Fruit fly (Drosophila melanogaster) whole organism, prepupa: ENCODE measurements around the gene rempA.

Experiments
- Blimp-1 ChIP-seq: fragments of 200-800 bp; sonication (Bioruptor generic); optimal IDR thresholded peaks from 3 replicates; lab custom pipeline; 2017; ENCODE audit warnings: missing biosample characterization, missing genetic modification characterization, mild to moderate bottlenecking, moderate library complexity, missing genetic modification reagents
- CG11762 ChIP-seq: fragments of 200-800 bp; sonication (Bioruptor generic); optimal IDR thresholded peaks from 3 replicates; lab custom pipeline; 2016; ENCODE audit warnings: missing biosample characterization, missing genetic modification characterization; ENCODE audit not compliant: insufficient read depth
- CG15336 ChIP-seq: fragments of 200-800 bp; sonication (Bioruptor generic); IDR thresholded peaks from 2 replicates; pipeline ENCODE4 v1.3.6; 2022; ENCODE audit warnings: missing biosample characterization, missing genetic modification characterization
- CG1621 ChIP-seq: fragments of 200-800 bp; sonication (Bioruptor generic); optimal IDR thresholded peaks from 3 replicates; lab custom pipeline; 2018; ENCODE audit warnings: missing biosample characterization, mild to moderate bottlenecking, missing genetic modification characterization
- CG16779 ChIP-seq: fragments of 200-800 bp; sonication (Bioruptor generic); optimal IDR thresholded peaks from 3 replicates; lab custom pipeline; 2017; ENCODE audit warnings: missing biosample characterization, mild to moderate bottlenecking, missing genetic modification characterization
- CG3032 ChIP-seq: fragments of 200-800 bp; optimal IDR thresholded peaks from 2 replicates; lab custom pipeline; 2019; ENCODE audit warnings: missing biosample characterization, mild to moderate bottlenecking, missing genetic modification characterization, moderate library complexity
- CG31627 ChIP-seq: fragments of 200-800 bp; sonication (Bioruptor generic); optimal IDR thresholded peaks from 3 replicates; lab custom pipeline; 2016; ENCODE audit warnings: missing biosample characterization, missing genetic modification characterization
- CG32006 ChIP-seq: fragments of 200-800 bp; sonication (Bioruptor generic); optimal IDR thresholded peaks from 3 replicates; lab custom pipeline; 2017; ENCODE audit warnings: missing biosample characterization, mild to moderate bottlenecking, missing genetic modification characterization
- CG34406 ChIP-seq: fragments of 200-800 bp; sonication (Bioruptor generic); optimal IDR thresholded peaks from 3 replicates; lab custom pipeline; 2016; ENCODE audit warnings: missing biosample characterization, missing genetic modification characterization
- CG3919 ChIP-seq: fragments of 200-800 bp; sonication (Bioruptor generic); optimal IDR thresholded peaks from 3 replicates; lab custom pipeline; 2016; ENCODE audit warnings: missing biosample characterization, missing genetic modification characterization
- CG6163 ChIP-seq: fragments of 200-800 bp; sonication (Bioruptor generic); IDR thresholded peaks from 3 replicates; pipeline ENCODE4 v1.3.6; 2022; ENCODE audit warnings: missing biosample characterization, missing genetic modification characterization
- CG7368 ChIP-seq: fragments of 200-800 bp; sonication (Bioruptor generic); optimal IDR thresholded peaks from 3 replicates; lab custom pipeline; 2016; ENCODE audit warnings: missing biosample characterization, missing genetic modification characterization
- CG8119 ChIP-seq: fragments of 200-800 bp; sonication (Bioruptor generic); IDR thresholded peaks from 3 replicates; pipeline ENCODE4 v1.3.6; 2022; ENCODE audit warnings: missing biosample characterization, missing genetic modification characterization
- CG8319 ChIP-seq: fragments of 200-800 bp; sonication (Bioruptor generic); optimal IDR thresholded peaks from 3 replicates; lab custom pipeline; 2016; ENCODE audit warnings: missing biosample characterization, missing genetic modification characterization
- CG8632 ChIP-seq: fragments of 200-800 bp; sonication (Bioruptor generic); optimal IDR thresholded peaks from 3 replicates; lab custom pipeline; 2016; ENCODE audit warnings: missing biosample characterization, missing genetic modification characterization
- CG9139 ChIP-seq: fragments of 200-800 bp; sonication (Bioruptor generic); optimal IDR thresholded peaks from 3 replicates; lab custom pipeline; 2017; ENCODE audit warnings: missing biosample characterization, mild to moderate bottlenecking, missing genetic modification characterization
- Eip75B ChIP-seq: fragments of 200-800 bp; sonication (Bioruptor generic); optimal IDR thresholded peaks from 3 replicates; lab custom pipeline; 2016; ENCODE audit warnings: missing biosample characterization, missing genetic modification characterization
- Eip78C ChIP-seq: fragments of 200-800 bp; sonication (Bioruptor generic); peaks from one replicate; lab custom pipeline; 2016; ENCODE audit warnings: missing biosample characterization, missing genetic modification characterization
- Ets96B ChIP-seq: fragments of 200-800 bp; optimal IDR thresholded peaks from 2 replicates; lab custom pipeline; 2019; ENCODE audit warnings: missing biosample characterization, mild to moderate bottlenecking, missing genetic modification characterization, moderate library complexity
- Gug ChIP-seq: fragments of 200-800 bp; sonication (Bioruptor generic); IDR thresholded peaks from 2 replicates; pipeline ENCODE4 v1.3.6; 2022; ENCODE audit warnings: missing biosample characterization, missing genetic modification characterization
- Hr38 ChIP-seq: sonication (Bioruptor generic); optimal IDR thresholded peaks from 2 replicates; lab custom pipeline; 2016; ENCODE audit warnings: missing biosample characterization, missing genetic modification characterization
- Hr39 ChIP-seq: fragments of 200-800 bp; sonication (Bioruptor generic); optimal IDR thresholded peaks from 2 replicates; lab custom pipeline; 2016; ENCODE audit warnings: missing biosample characterization, missing genetic modification characterization
- Hr4 ChIP-seq: fragments of 200-800 bp; sonication (Bioruptor generic); optimal IDR thresholded peaks from 3 replicates; lab custom pipeline; 2016; ENCODE audit warnings: missing biosample characterization, missing genetic modification characterization
- Met ChIP-seq: fragments of 200-800 bp; sonication (Bioruptor generic); optimal IDR thresholded peaks from 3 replicates; lab custom pipeline; 2016; ENCODE audit warnings: missing biosample characterization, missing genetic modification characterization
- OdsH ChIP-seq: fragments of 200-800 bp; sonication (Bioruptor generic); optimal IDR thresholded peaks from 3 replicates; lab custom pipeline; 2016; ENCODE audit warnings: missing biosample characterization, missing genetic modification characterization
- Smox ChIP-seq: fragments of 200-800 bp; sonication (Bioruptor generic); optimal IDR thresholded peaks from 3 replicates; lab custom pipeline; 2016; ENCODE audit warnings: missing biosample characterization, missing genetic modification characterization
- Sox102F ChIP-seq: fragments of 200-800 bp; sonication (Bioruptor generic); optimal IDR thresholded peaks from 2 replicates; lab custom pipeline; 2016; ENCODE audit warnings: missing biosample characterization, mild to moderate bottlenecking, missing genetic modification characterization
- Sox14 ChIP-seq: fragments of 200-800 bp; sonication (Bioruptor generic); optimal IDR thresholded peaks from 3 replicates; lab custom pipeline; 2016; ENCODE audit warnings: missing biosample characterization, missing genetic modification characterization
- eg ChIP-seq: fragments of 200-800 bp; sonication (Bioruptor generic); IDR thresholded peaks from 3 replicates; pipeline ENCODE4 v1.3.6; 2022; ENCODE audit warnings: missing biosample characterization, missing genetic modification characterization
- fd85E ChIP-seq: fragments of 200-800 bp; sonication (Bioruptor generic); optimal IDR thresholded peaks from 3 replicates; lab custom pipeline; 2016; ENCODE audit warnings: missing biosample characterization, missing genetic modification characterization
- fkh ChIP-seq: fragments of 200-800 bp; sonication (Bioruptor generic); optimal IDR thresholded peaks from 3 replicates; lab custom pipeline; 2017; ENCODE audit warnings: missing biosample characterization, mild to moderate bottlenecking, missing genetic modification characterization, moderate library complexity
- lz ChIP-seq: fragments of 200-800 bp; sonication (Bioruptor generic); optimal IDR thresholded peaks from 3 replicates; lab custom pipeline; 2016; ENCODE audit warnings: missing biosample characterization, missing genetic modification characterization
- net ChIP-seq: fragments of 200-800 bp; sonication (Bioruptor generic); optimal IDR thresholded peaks from 3 replicates; lab custom pipeline; 2016; ENCODE audit warnings: missing biosample characterization, missing genetic modification characterization
- pdm3 ChIP-seq: fragments of 200-800 bp; sonication (Bioruptor generic); optimal IDR thresholded peaks from 3 replicates; lab custom pipeline; 2016; ENCODE audit warnings: missing biosample characterization, missing genetic modification characterization
- spab ChIP-seq: fragments of 200-800 bp; sonication (Bioruptor generic); optimal IDR thresholded peaks from 2 replicates; lab custom pipeline; 2017; ENCODE audit warnings: missing biosample characterization, mild to moderate bottlenecking, missing genetic modification characterization, missing genetic modification reagents
- svp ChIP-seq: fragments of 200-800 bp; sonication (Bioruptor generic); peaks from one replicate; lab custom pipeline; 2016; ENCODE audit warnings: missing biosample characterization, missing genetic modification characterization
- vri ChIP-seq: fragments of 200-800 bp; sonication (Bioruptor generic); optimal IDR thresholded peaks from 3 replicates; lab custom pipeline; 2016; ENCODE audit warnings: missing biosample characterization, mild to moderate bottlenecking, missing genetic modification characterization

rempA gene

dm6 chr2L:522752-523151 lies 37.4 kb downstream of the rempA start (continued):
- TF ChIP-seq Sox102F (peak; percentile 50), Eip75B (GFP tag; lab: Kevin White, UChicago) (peak; percentile 43), CG8119 (GFP tag; lab: Robert Waterston, UW) (peak; percentile 51; the same call in 2 of the 3 replicates), spab (GFP tag; lab: Kevin White, UChicago) (peak; percentile 35), lz (GFP tag; lab: Kevin White, UChicago) (peak; percentile 40), OdsH (GFP tag; lab: Kevin White, UChicago) (peak; percentile 68), Gug (0 out of 2 replicates have a peak, but pooled peaks have one; percentile 22), Hr38 (GFP tag; lab: Kevin White, UChicago) (no peak), Smox (GFP tag; lab: Kevin White, UChicago) (peak; percentile 14), svp (GFP tag; lab: Kevin White, UChicago) (no peak), Hr4 (GFP tag; lab: Kevin White, UChicago) (peak; percentile 43), CG3032 (tag; lab: Kevin White, UChicago) (peak; percentile 19), vri (GFP tag; lab: Kevin White, UChicago) (no peak), eg (GFP tag; lab: Robert Waterston, UW) (peak; percentile 46; the same call in 2 of the 3 replicates), net (GFP tag; lab: Kevin White, UChicago) (peak; percentile 27), CG11762 (GFP tag; lab: Kevin White, UChicago) (peak; percentile 49), fkh (no peak), Blimp-1 (GFP tag; lab: Kevin White, UChicago) (no peak), CG31627 (GFP tag; lab: Kevin White, UChicago) (peak; percentile 45), CG8632 (GFP tag; lab: Kevin White, UChicago) (peak; percentile 50), CG1621 (tag; lab: Kevin White, UChicago) (no peak), fd85E (GFP tag; lab: Kevin White, UChicago) (no peak), CG16779 (tag; lab: Kevin White, UChicago) (no peak), CG15336 (GFP tag; lab: Robert Waterston, UW) (peak; percentile 48), CG34406 (GFP tag; lab: Kevin White, UChicago) (peak; percentile 41), Sox14 (peak; percentile 30), CG9139 (GFP tag; lab: Kevin White, UChicago) (no peak), Ets96B (tag; lab: Kevin White, UChicago) (peak; percentile 51), CG3919 (GFP tag; lab: Kevin White, UChicago) (peak; percentile 63)

dm6 chr2L:521940-522632 lies 38.0 kb downstream of the rempA start:
- TF ChIP-seq vri (GFP tag; lab: Kevin White, UChicago) (peak; percentile 23), CG8632 (GFP tag; lab: Kevin White, UChicago) (no peak), CG3919 (GFP tag; lab: Kevin White, UChicago) (no peak), CG6163 (GFP tag; lab: Robert Waterston, UW) (peak; percentile 30; the same call in 2 of the 3 replicates), CG7368 (GFP tag; lab: Kevin White, UChicago) (peak; percentile 19), Hr39 (GFP tag; lab: Kevin White, UChicago) (no peak), CG15336 (GFP tag; lab: Robert Waterston, UW) (peak; percentile 13; the same call in 1 of the 2 replicates), Eip75B (GFP tag; lab: Kevin White, UChicago) (no peak), Met (GFP tag; lab: Kevin White, UChicago) (no peak), CG8319 (GFP tag; lab: Kevin White, UChicago) (no peak), svp (GFP tag; lab: Kevin White, UChicago) (peak; percentile 42), CG32006 (GFP tag; lab: Kevin White, UChicago) (peak; percentile 35), Hr4 (GFP tag; lab: Kevin White, UChicago) (peak; percentile 54), eg (GFP tag; lab: Robert Waterston, UW) (peak; percentile 41; the same call in 1 of the 3 replicates), pdm3 (GFP tag; lab: Kevin White, UChicago) (peak; percentile 22), OdsH (GFP tag; lab: Kevin White, UChicago) (peak; percentile 15), Eip78C (GFP tag; lab: Kevin White, UChicago) (peak; percentile 43), CG8119 (GFP tag; lab: Robert Waterston, UW) (peak; percentile 57), Blimp-1 (GFP tag; lab: Kevin White, UChicago) (no peak), fkh (peak; percentile 34), Gug (peak; percentile 23; the same call in 1 of the 2 replicates), CG3032 (tag; lab: Kevin White, UChicago) (no peak)
